Fruit fly (Drosophila melanogaster) whole organism, embryonic: Measurements from ENCODE around the gene CG32026.

ENCODE experiments used
- Awh ChIP-seq: fragments of 200-800 bp; sonication (Bioruptor generic); IDR thresholded peaks from 2 replicates; pipeline ENCODE4, ENCODE4 v1.3.6; 2022; ENCODE audit warnings: missing biosample characterization, missing genetic modification characterization
- BEAF-32 ChIP-seq: fragments of 200-800 bp; sonication (Bioruptor generic); optimal IDR thresholded peaks from 3 replicates; lab custom pipeline; 2017; ENCODE audit warnings: missing biosample characterization, missing genetic modification characterization, mild to moderate bottlenecking, moderate library complexity, missing genetic modification reagents
- CG10979 ChIP-seq: fragments of 200-800 bp; sonication (Bioruptor generic); optimal IDR thresholded peaks from 2 replicates; lab custom pipeline; 2018; ENCODE audit warnings: missing biosample characterization, mild to moderate bottlenecking, missing genetic modification characterization, moderate library complexity
- CG11085 ChIP-seq: fragments of 200-800 bp; sonication (Bioruptor generic); IDR thresholded peaks from 2 replicates; pipeline ENCODE4 v1.3.6; 2022; ENCODE audit warnings: missing biosample characterization, missing genetic modification characterization
- CG11504 ChIP-seq: fragments of 200-800 bp; sonication (Bioruptor generic); optimal IDR thresholded peaks from 3 replicates; lab custom pipeline; 2019; ENCODE audit warnings: missing biosample characterization, mild to moderate bottlenecking, missing genetic modification characterization, moderate library complexity
- CG12071 ChIP-seq: fragments of 200-800 bp; sonication (Bioruptor generic); optimal IDR thresholded peaks from 3 replicates; lab custom pipeline; 2018; ENCODE audit warnings: missing biosample characterization, mild to moderate bottlenecking, missing genetic modification characterization
- CG12769 ChIP-seq: fragments of 200-800 bp; sonication (Bioruptor generic); optimal IDR thresholded peaks from 2 replicates; lab custom pipeline; 2019; ENCODE audit warnings: missing biosample characterization, mild to moderate bottlenecking, missing genetic modification characterization, moderate library complexity
- CG15601 ChIP-seq: fragments of 200-800 bp; sonication (Bioruptor generic); optimal IDR thresholded peaks from 3 replicates; lab custom pipeline; 2019; ENCODE audit warnings: missing biosample characterization, mild to moderate bottlenecking, missing genetic modification characterization, moderate library complexity
- CG17361 ChIP-seq: fragments of 200-800 bp; sonication (Bioruptor generic); IDR thresholded peaks from 3 replicates; pipeline ENCODE4 v1.3.6; 2022; ENCODE audit warnings: missing biosample characterization, missing genetic modification characterization
- CG1792 ChIP-seq: fragments of 200-800 bp; sonication (Bioruptor generic); optimal IDR thresholded peaks from 2 replicates; lab custom pipeline; 2016; ENCODE audit warnings: missing biosample characterization, missing genetic modification characterization
- CG18262 ChIP-seq: fragments of 200-800 bp; optimal IDR thresholded peaks from 3 replicates; lab custom pipeline; 2019; ENCODE audit warnings: missing biosample characterization, mild to moderate bottlenecking, missing genetic modification characterization, moderate library complexity
- CG2199 ChIP-seq: fragments of 200-800 bp; sonication (Bioruptor generic); IDR thresholded peaks from 3 replicates; pipeline ENCODE4 v1.3.6; 2022; ENCODE audit warnings: missing biosample characterization, missing genetic modification characterization
- CG2712 ChIP-seq: fragments of 200-800 bp; optimal IDR thresholded peaks from 3 replicates; lab custom pipeline; 2019; ENCODE audit warnings: missing biosample characterization, mild to moderate bottlenecking, missing genetic modification characterization, moderate library complexity
- CG6272 ChIP-seq: fragments of 200-800 bp; sonication (Bioruptor generic); IDR thresholded peaks from 2 replicates; pipeline ENCODE4 v1.3.6; 2022; ENCODE audit warnings: missing biosample characterization, missing genetic modification characterization
- CG6813 ChIP-seq: fragments of 200-800 bp; sonication (Bioruptor generic); optimal IDR thresholded peaks from 2 replicates; lab custom pipeline; 2017; ENCODE audit warnings: missing biosample characterization, missing genetic modification characterization, mild to moderate bottlenecking, moderate library complexity, missing genetic modification reagents
- CG7271 ChIP-seq: fragments of 200-800 bp; sonication (Bioruptor generic); optimal IDR thresholded peaks from 2 replicates; lab custom pipeline; 2018; ENCODE audit warnings: missing biosample characterization, mild to moderate bottlenecking, missing genetic modification characterization, moderate library complexity
- CG7556 ChIP-seq: fragments of 200-800 bp; sonication (Bioruptor generic); optimal IDR thresholded peaks from 2 replicates; lab custom pipeline; 2017; ENCODE audit warnings: missing biosample characterization, mild to moderate bottlenecking, missing genetic modification characterization
- CG7839 ChIP-seq: fragments of 200-800 bp; sonication (Bioruptor generic); optimal IDR thresholded peaks from 3 replicates; lab custom pipeline; 2018; ENCODE audit warnings: missing biosample characterization, mild to moderate bottlenecking, missing genetic modification characterization, moderate library complexity
- CoRest ChIP-seq: fragments of 200-800 bp; sonication (Bioruptor generic); optimal IDR thresholded peaks from 3 replicates; lab custom pipeline; 2018; ENCODE audit warnings: missing biosample characterization, mild to moderate bottlenecking, missing genetic modification characterization, moderate library complexity
- D ChIP-seq, 2 experiments: fragments of 200-800 bp in 1 of 2; fragments of >200 bp in 1 of 2; sonication (Bioruptor generic) in 1 of 2; optimal IDR thresholded peaks; 2 replicates in 1 of 2; 3 replicates in 1 of 2; lab custom pipeline; 2017; ENCODE audit warnings: mild to moderate bottlenecking in 1 of 2, missing biosample characterization in 1 of 2, missing genetic modification characterization in 1 of 2, missing genetic modification reagents in 1 of 2
- Dek ChIP-seq: fragments of 200-800 bp; sonication (Bioruptor generic); optimal IDR thresholded peaks from 3 replicates; lab custom pipeline; 2019; ENCODE audit warnings: missing biosample characterization, mild to moderate bottlenecking, missing genetic modification characterization, moderate library complexity
- Med ChIP-seq: fragments of 200-800 bp; sonication (Bioruptor generic); peaks from one replicate; lab custom pipeline; 2016; ENCODE audit warnings: missing biosample characterization, missing genetic modification characterization, mild to moderate bottlenecking, inconsistent platforms, moderate library complexity
- Pdp1 ChIP-seq, 2 experiments: fragments of 200-800 bp; sonication (Bioruptor generic); optimal IDR thresholded peaks; 3 replicates each; lab custom pipeline; 2016; ENCODE audit warnings: missing biosample characterization in 2 of 2, missing genetic modification characterization in 2 of 2, mild to moderate bottlenecking in 1 of 2, moderate library complexity in 1 of 2
- Scr ChIP-seq: fragments of 200-800 bp; sonication (Bioruptor generic); IDR thresholded peaks from 2 replicates; pipeline ENCODE4 v1.3.6; 2022; ENCODE audit warnings: missing biosample characterization, missing genetic modification characterization; ENCODE audit not compliant: partially characterized antibody
- Vsx1 ChIP-seq: fragments of 200-800 bp; sonication (Bioruptor generic); optimal IDR thresholded peaks from 2 replicates; lab custom pipeline; 2017; ENCODE audit warnings: missing biosample characterization, mild to moderate bottlenecking, missing genetic modification characterization, missing genetic modification reagents
- aop ChIP-seq: fragments of 200-800 bp; sonication (Bioruptor generic); IDR thresholded peaks from 2 replicates; pipeline ENCODE4 v1.3.6; 2022; ENCODE audit warnings: missing biosample characterization, missing genetic modification characterization
- bsh ChIP-seq, 2 experiments: fragments of 200-800 bp; sonication (Bioruptor generic); optimal IDR thresholded peaks; 2 replicates each; lab custom pipeline; 2017 to 2018; ENCODE audit warnings: mild to moderate bottlenecking in 2 of 2, missing biosample characterization in 2 of 2, missing genetic modification characterization in 2 of 2, moderate library complexity in 1 of 2
- cas ChIP-seq: fragments of 200-800 bp; sonication (Bioruptor generic); IDR thresholded peaks from 2 replicates; pipeline ENCODE4 v1.3.6; 2022; ENCODE audit warnings: missing biosample characterization, missing genetic modification characterization
- emc ChIP-seq: fragments of 200-800 bp; sonication (Bioruptor generic); optimal IDR thresholded peaks from 2 replicates; lab custom pipeline; 2016; ENCODE audit warnings: missing biosample characterization, missing genetic modification characterization
- gem ChIP-seq: fragments of 200-800 bp; sonication (Bioruptor generic); optimal IDR thresholded peaks from 2 replicates; lab custom pipeline; 2019; ENCODE audit warnings: missing biosample characterization, mild to moderate bottlenecking, missing genetic modification characterization, moderate library complexity
- ken ChIP-seq: fragments of 200-800 bp; sonication (Bioruptor generic); IDR thresholded peaks from 3 replicates; pipeline ENCODE4 v1.3.6; 2022; ENCODE audit warnings: missing biosample characterization, missing genetic modification characterization
- otp ChIP-seq: fragments of 200-800 bp; sonication (Bioruptor generic); IDR thresholded peaks from 3 replicates; pipeline ENCODE4, ENCODE4 v1.3.6; 2022; ENCODE audit warnings: missing biosample characterization, missing genetic modification characterization
- pfk ChIP-seq: fragments of 200-800 bp; sonication (Bioruptor generic); optimal IDR thresholded peaks from 2 replicates; lab custom pipeline; 2018; ENCODE audit warnings: missing biosample characterization, mild to moderate bottlenecking, missing genetic modification characterization, moderate library complexity
- phol ChIP-seq: fragments of 200-800 bp; sonication (Bioruptor generic); optimal IDR thresholded peaks from 3 replicates; lab custom pipeline; 2018; ENCODE audit warnings: missing biosample characterization, mild to moderate bottlenecking, missing genetic modification characterization, moderate library complexity
- rib ChIP-seq: fragments of 200-800 bp; sonication (Bioruptor generic); IDR thresholded peaks from 2 replicates; pipeline ENCODE4 v1.3.6; 2022; ENCODE audit warnings: missing biosample characterization, missing genetic modification characterization
- slbo ChIP-seq: fragments of 200-800 bp; sonication (Bioruptor generic); IDR thresholded peaks from 2 replicates; pipeline ENCODE4 v1.3.6; 2022; ENCODE audit warnings: missing biosample characterization, missing genetic modification characterization
- so ChIP-seq: fragments of 200-800 bp; sonication (Bioruptor generic); IDR thresholded peaks from 3 replicates; pipeline ENCODE4 v1.3.6; 2022; ENCODE audit warnings: missing biosample characterization, missing genetic modification characterization
- stc ChIP-seq: fragments of 200-800 bp; sonication (Bioruptor generic); IDR thresholded peaks from 2 replicates; pipeline ENCODE4 v1.3.6; 2022; ENCODE audit warnings: missing biosample characterization, missing genetic modification characterization
- toy ChIP-seq: fragments of 200-800 bp; sonication (Bioruptor generic); IDR thresholded peaks from 2 replicates; pipeline ENCODE4 v1.3.6; 2022; ENCODE audit warnings: missing biosample characterization, missing genetic modification characterization
- twi ChIP-seq: fragments of 200-800 bp; optimal IDR thresholded peaks from 2 replicates; lab custom pipeline; 2019; ENCODE audit warnings: missing biosample characterization, mild to moderate bottlenecking, missing genetic modification characterization, moderate library complexity
- unc-4 ChIP-seq: fragments of 200-800 bp; sonication (Bioruptor generic); IDR thresholded peaks from 2 replicates; pipeline ENCODE4 v1.3.6; 2022; ENCODE audit warnings: missing biosample characterization, missing genetic modification characterization; ENCODE audit not compliant: partially characterized antibody
- vvl ChIP-seq: fragments of 200-800 bp; sonication (Bioruptor generic); IDR thresholded peaks from 2 replicates; pipeline ENCODE4 v1.3.6; 2022; ENCODE audit warnings: missing biosample characterization, missing genetic modification characterization
- yki ChIP-seq: fragments of >200 bp; optimal IDR thresholded peaks from 3 replicates; lab custom pipeline; 2018

CG32026 gene

DNA sequence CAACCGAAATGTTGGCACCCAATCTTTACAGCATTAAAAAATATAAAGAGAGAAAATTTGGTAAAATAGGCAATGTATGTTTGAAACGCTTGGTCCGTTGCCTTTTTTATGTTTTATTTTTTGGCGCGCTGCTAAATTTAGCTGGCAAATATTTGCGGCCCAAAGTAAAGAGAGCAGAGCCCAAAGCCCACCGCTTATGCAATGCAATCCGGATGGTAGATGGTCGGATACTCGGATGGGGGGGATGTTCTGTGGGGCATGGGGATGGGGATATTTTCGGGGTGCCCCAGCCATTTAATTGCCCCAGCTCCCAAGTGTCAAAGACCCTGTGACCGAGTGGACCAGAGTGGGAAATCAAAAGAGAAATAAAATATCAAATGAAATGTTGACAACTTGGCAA lies 19.0 kb downstream of the CG32026 start:
- peak; percentile 60 for TF ChIP-seq CG12769
- TF ChIP-seq CG12071 (GFP tag; lab: Kevin White, UChicago) = no peak
- TF ChIP-seq aop (GFP tag; lab: Robert Waterston, UW) = no peak
- no peak for TF ChIP-seq BEAF-32 (GFP tag; lab: Kevin White, UChicago)
- TF ChIP-seq Pdp1 (GFP tag; optimal IDR thresholded peaks at IDR 0.05; lab: Kevin White, UChicago) = peak in 1 of 2 experiments; percentile 78
- TF ChIP-seq stc (GFP tag; lab: Robert Waterston, UW) = 0 out of 2 replicates have a peak, but pooled peaks have one; percentile 29
- TF ChIP-seq CG1792 (GFP tag; lab: Kevin White, UChicago) = no peak
- 0 out of 3 replicates have a peak, but pooled peaks have one; percentile 27 for TF ChIP-seq so (GFP tag; lab: Robert Waterston, UW)
- 0 out of 2 replicates have a peak, but pooled peaks have one; percentile 3 for TF ChIP-seq slbo (GFP tag; lab: Robert Waterston, UW)
- TF ChIP-seq Med (GFP tag; lab: Kevin White, UChicago) = peak; percentile 9

dm6 chr3L:8856875-8857274 lies 20.6 kb downstream of the CG32026 start:
- TF ChIP-seq rib (GFP tag; lab: Robert Waterston, UW) (0 out of 2 replicates have a peak, but pooled peaks have one; percentile 3), CG15601 (tag; lab: Kevin White, UChicago) (peak; percentile 24), unc-4 (no peak), D (optimal IDR thresholded peaks at IDR 0.05; lab: Kevin White, UChicago) (no peak), D (GFP tag; optimal IDR thresholded peaks at IDR 0.05; lab: Kevin White, UChicago) (no peak)
- TF ChIP-seq, all 482 proteins: peak for 2

dm6 chr3L:8857648-8858362 lies 21.5 kb downstream of the CG32026 start:
- TF ChIP-seq emc (GFP tag; lab: Kevin White, UChicago) (no peak), CG11085 (GFP tag; lab: Robert Waterston, UW) (no peak), Vsx1 (peak; percentile 25), vvl (GFP tag; lab: Robert Waterston, UW) (peak; percentile 56; the same call in 1 of the 2 replicates), Awh (peak; percentile 83), CG11504 (tag; lab: Kevin White, UChicago) (no peak), cas (GFP tag; lab: Robert Waterston, UW) (no peak), otp (GFP tag; lab: Robert Waterston, UW) (0 out of 3 replicates have a peak, but pooled peaks have one; percentile 34)

DNA sequence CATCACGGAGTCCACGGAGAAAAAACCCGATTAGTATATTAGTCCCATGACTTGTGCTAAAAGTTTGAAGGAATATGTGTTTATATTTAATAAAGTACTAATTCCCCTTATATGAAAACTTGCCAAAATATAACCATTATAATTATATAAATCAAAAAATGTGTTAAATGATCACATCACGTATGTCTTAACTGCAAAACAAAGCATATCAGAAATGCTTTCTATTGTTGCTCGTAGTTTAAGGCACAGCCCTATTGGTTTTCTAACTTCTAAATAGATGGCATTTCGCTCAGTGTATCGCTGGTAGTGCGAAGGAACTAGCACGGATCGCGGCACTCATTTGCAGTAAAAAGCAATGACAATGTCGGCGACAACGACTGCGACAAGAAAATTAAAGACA lies 23.7 kb downstream of the CG32026 start:
- TF ChIP-seq Dek (tag; lab: Kevin White, UChicago) = no peak
- no peak for TF ChIP-seq CG2199 (GFP tag; lab: Robert Waterston, UW)
- peak; percentile 12 for TF ChIP-seq CG18262 (tag; lab: Kevin White, UChicago)
- TF ChIP-seq ken (GFP tag; lab: Robert Waterston, UW) = no peak
- peak; percentile 7 for TF ChIP-seq CG11504 (tag; lab: Kevin White, UChicago)
- TF ChIP-seq toy (GFP tag; lab: Robert Waterston, UW) = no peak
- peak; percentile 10 for TF ChIP-seq CG2712 (tag; lab: Kevin White, UChicago)
- TF ChIP-seq CG10979 (tag; lab: Kevin White, UChicago) = peak; percentile 17
- TF ChIP-seq CG7271 (tag; lab: Kevin White, UChicago) = no peak
- no peak for TF ChIP-seq CG6813 (GFP tag; lab: Kevin White, UChicago)
- TF ChIP-seq bsh (GFP tag; optimal IDR thresholded peaks at IDR 0.05; lab: Kevin White, UChicago) = peak in 1 of 2 experiments; percentile 10
- no peak for TF ChIP-seq CG7839 (tag; lab: Kevin White, UChicago)
- TF ChIP-seq phol (tag; lab: Kevin White, UChicago) = peak; percentile 16
- TF ChIP-seq pfk (GFP tag; lab: Kevin White, UChicago) = no peak
- peak; percentile 1 for TF ChIP-seq CoRest (tag; lab: Kevin White, UChicago)
- peak; percentile 8 for TF ChIP-seq CG7556
- peak; percentile 34 for TF ChIP-seq Med (GFP tag; lab: Kevin White, UChicago)
- 0 out of 3 replicates have a peak, but pooled peaks have one; percentile 16 for TF ChIP-seq CG17361 (GFP tag; lab: Robert Waterston, UW)
- TF ChIP-seq cas (GFP tag; lab: Robert Waterston, UW) = no peak
- no peak for TF ChIP-seq Scr (GFP tag; lab: Robert Waterston, UW)
- TF ChIP-seq D (optimal IDR thresholded peaks at IDR 0.05; lab: Kevin White, UChicago) = no peak
- no peak for TF ChIP-seq D (GFP tag; optimal IDR thresholded peaks at IDR 0.05; lab: Kevin White, UChicago)
- TF ChIP-seq CG6272 (GFP tag; lab: Robert Waterston, UW) = no peak
- peak; percentile 31 for TF ChIP-seq gem (tag; lab: Kevin White, UChicago)
- TF ChIP-seq twi (tag; lab: Kevin White, UChicago) = no peak
- no peak for TF ChIP-seq yki (lab: Kevin White, UChicago)
